Fruit fly (Drosophila melanogaster) whole organism, embryonic: ENCODE measurements around the gene CG31064.

Experiments used
- CG11456 ChIP-seq: fragments of 200-800 bp; sonication (Bioruptor generic); IDR thresholded peaks from 3 replicates; pipeline ENCODE4 v1.3.6; 2022; ENCODE audit warnings: missing biosample characterization, missing genetic modification characterization
- CG11504 ChIP-seq: fragments of 200-800 bp; sonication (Bioruptor generic); optimal IDR thresholded peaks from 3 replicates; lab custom pipeline; 2019; ENCODE audit warnings: missing biosample characterization, mild to moderate bottlenecking, missing genetic modification characterization, moderate library complexity
- CG13894 ChIP-seq: fragments of 200-800 bp; sonication (Bioruptor generic); optimal IDR thresholded peaks from 3 replicates; lab custom pipeline; 2018; ENCODE audit warnings: missing biosample characterization, mild to moderate bottlenecking, missing genetic modification characterization, moderate library complexity
- CG1603 ChIP-seq: fragments of 200-800 bp; sonication (Bioruptor generic); optimal IDR thresholded peaks from 2 replicates; lab custom pipeline; 2019; ENCODE audit warnings: missing biosample characterization, mild to moderate bottlenecking, missing genetic modification characterization, moderate library complexity
- CG17186 ChIP-seq: fragments of 200-800 bp; sonication (Bioruptor generic); optimal IDR thresholded peaks from 3 replicates; lab custom pipeline; 2017; ENCODE audit warnings: missing biosample characterization, missing genetic modification reagents, missing genetic modification characterization
- CG18764 ChIP-seq: fragments of 200-800 bp; sonication (Bioruptor generic); optimal IDR thresholded peaks from 3 replicates; lab custom pipeline; 2016; ENCODE audit warnings: missing biosample characterization, missing genetic modification characterization
- CG30403 ChIP-seq: fragments of 200-800 bp; sonication (Bioruptor generic); optimal IDR thresholded peaks from 3 replicates; lab custom pipeline; 2016; ENCODE audit warnings: missing biosample characterization, missing genetic modification characterization
- CG30431 ChIP-seq: fragments of 200-800 bp; sonication (Bioruptor generic); optimal IDR thresholded peaks from 2 replicates; lab custom pipeline; 2017; ENCODE audit warnings: missing biosample characterization, missing genetic modification characterization
- CG31365 ChIP-seq: fragments of 200-800 bp; sonication (Bioruptor generic); optimal IDR thresholded peaks from 2 replicates; lab custom pipeline; 2018; ENCODE audit warnings: missing biosample characterization, mild to moderate bottlenecking, missing genetic modification characterization
- CG32767 ChIP-seq: fragments of 200-800 bp; sonication (Bioruptor generic); IDR thresholded peaks from 2 replicates; pipeline ENCODE4 v1.3.6; 2022; ENCODE audit warnings: missing biosample characterization, missing genetic modification characterization
- CG34224 ChIP-seq: fragments of 200-800 bp; sonication (Bioruptor generic); IDR thresholded peaks from 3 replicates; pipeline ENCODE4 v1.3.6; 2022; ENCODE audit warnings: missing biosample characterization, missing genetic modification characterization; ENCODE audit not compliant: partially characterized antibody
- CG34422 ChIP-seq: fragments of 200-800 bp; sonication (Bioruptor generic); IDR thresholded peaks from 3 replicates; pipeline ENCODE4 v1.3.6; 2022; ENCODE audit warnings: missing biosample characterization, missing genetic modification characterization
- CG3847 ChIP-seq: fragments of 200-800 bp; sonication (Bioruptor generic); IDR thresholded peaks from 2 replicates; pipeline ENCODE4 v1.3.6; 2022; ENCODE audit warnings: missing biosample characterization, missing genetic modification characterization
- CG4424 ChIP-seq: fragments of 200-800 bp; sonication (Bioruptor generic); optimal IDR thresholded peaks from 3 replicates; lab custom pipeline; 2016; ENCODE audit warnings: missing biosample characterization, missing genetic modification characterization
- CG4617 ChIP-seq: fragments of 200-800 bp; sonication (Bioruptor generic); optimal IDR thresholded peaks from 3 replicates; lab custom pipeline; 2016; ENCODE audit warnings: missing biosample characterization, missing genetic modification characterization, borderline replicate concordance
- CG6765 ChIP-seq: fragments of 200-800 bp; sonication (Bioruptor generic); optimal IDR thresholded peaks from 3 replicates; lab custom pipeline; 2017; ENCODE audit warnings: missing biosample characterization, mild to moderate bottlenecking, missing genetic modification characterization
- CG7556 ChIP-seq: fragments of 200-800 bp; sonication (Bioruptor generic); optimal IDR thresholded peaks from 2 replicates; lab custom pipeline; 2017; ENCODE audit warnings: missing biosample characterization, mild to moderate bottlenecking, missing genetic modification characterization
- CG8089 ChIP-seq: fragments of 200-800 bp; sonication (Bioruptor generic); optimal IDR thresholded peaks from 3 replicates; lab custom pipeline; 2016; ENCODE audit warnings: missing biosample characterization, missing genetic modification characterization
- CG8281 ChIP-seq: fragments of 200-800 bp; sonication (Bioruptor generic); optimal IDR thresholded peaks from 2 replicates; lab custom pipeline; 2018; ENCODE audit warnings: missing biosample characterization, mild to moderate bottlenecking, missing genetic modification characterization, moderate library complexity
- CG9437 ChIP-seq: fragments of 200-800 bp; sonication (Bioruptor generic); optimal IDR thresholded peaks from 2 replicates; lab custom pipeline; 2018; ENCODE audit warnings: missing biosample characterization, mild to moderate bottlenecking, missing genetic modification characterization
- CG9797 ChIP-seq: fragments of 200-800 bp; sonication (Bioruptor generic); optimal IDR thresholded peaks from 3 replicates; lab custom pipeline; 2018; ENCODE audit warnings: missing biosample characterization, mild to moderate bottlenecking, missing genetic modification characterization
- CTCF ChIP-seq: fragments of 200-800 bp; sonication (Bioruptor generic); optimal IDR thresholded peaks from 2 replicates; lab custom pipeline; 2017; ENCODE audit warnings: missing biosample characterization, mild to moderate bottlenecking, missing genetic modification characterization, moderate library complexity
- CoRest ChIP-seq: fragments of 200-800 bp; sonication (Bioruptor generic); optimal IDR thresholded peaks from 3 replicates; lab custom pipeline; 2018; ENCODE audit warnings: missing biosample characterization, mild to moderate bottlenecking, missing genetic modification characterization, moderate library complexity
- D ChIP-seq, 2 experiments: fragments of 200-800 bp in 1 of 2; fragments of >200 bp in 1 of 2; sonication (Bioruptor generic) in 1 of 2; optimal IDR thresholded peaks; 2 replicates in 1 of 2; 3 replicates in 1 of 2; lab custom pipeline; 2017; ENCODE audit warnings: mild to moderate bottlenecking in 1 of 2, missing biosample characterization in 1 of 2, missing genetic modification characterization in 1 of 2, missing genetic modification reagents in 1 of 2
- D19A ChIP-seq: fragments of 200-800 bp; optimal IDR thresholded peaks from 3 replicates; lab custom pipeline; 2019; ENCODE audit warnings: missing biosample characterization, mild to moderate bottlenecking, missing genetic modification characterization, moderate library complexity
- Ets97D ChIP-seq: fragments of 200-800 bp; sonication (Bioruptor generic); optimal IDR thresholded peaks from 3 replicates; lab custom pipeline; 2016; ENCODE audit warnings: missing biosample characterization, missing genetic modification characterization
- HmgD ChIP-seq: fragments of 200-800 bp; sonication (Bioruptor generic); optimal IDR thresholded peaks from 3 replicates; lab custom pipeline; 2016; ENCODE audit warnings: missing biosample characterization, missing genetic modification characterization
- HmgZ ChIP-seq: fragments of 200-800 bp; sonication (Bioruptor generic); optimal IDR thresholded peaks from 2 replicates; lab custom pipeline; 2018; ENCODE audit warnings: missing biosample characterization, mild to moderate bottlenecking, missing genetic modification characterization
- Hsf ChIP-seq: fragments of 200-800 bp; sonication (Bioruptor generic); optimal IDR thresholded peaks from 3 replicates; lab custom pipeline; 2016; ENCODE audit warnings: missing biosample characterization, missing genetic modification characterization
- MBD-R2 ChIP-seq: fragments of 200-800 bp; sonication (Bioruptor generic); IDR thresholded peaks from 2 replicates; pipeline ENCODE4 v1.3.6; 2022; ENCODE audit warnings: missing biosample characterization, missing genetic modification characterization
- Nf-YA ChIP-seq: fragments of 200-800 bp; sonication (Bioruptor generic); IDR thresholded peaks from 2 replicates; pipeline ENCODE4 v1.3.6; 2022; ENCODE audit warnings: missing biosample characterization, missing genetic modification characterization
- Rfx ChIP-seq: fragments of 200-800 bp; sonication (Bioruptor generic); IDR thresholded peaks from 2 replicates; pipeline ENCODE4 v1.3.6; 2022; ENCODE audit warnings: missing biosample characterization, missing genetic modification characterization
- Sry-δ ChIP-seq: fragments of 200-800 bp; sonication (Bioruptor generic); optimal IDR thresholded peaks from 2 replicates; lab custom pipeline; 2016; ENCODE audit warnings: missing biosample characterization, missing genetic modification characterization
- Trl ChIP-seq, 3 experiments: fragments of >200 bp in 2 of 3; fragments of 200-800 bp in 1 of 3; sonication (Bioruptor generic) in 1 of 3; optimal IDR thresholded peaks; 2 replicates in 1 of 3; 3 replicates in 2 of 3; lab custom pipeline; 2016 to 2017; ENCODE audit warnings: missing biosample characterization in 1 of 3, missing genetic modification characterization in 1 of 3
- ap ChIP-seq: fragments of 200-800 bp; sonication (Bioruptor generic); IDR thresholded peaks from 2 replicates; pipeline ENCODE4 v1.3.6; 2022; ENCODE audit warnings: missing biosample characterization, missing genetic modification characterization
- dm ChIP-seq: fragments of 200-800 bp; sonication (Bioruptor generic); optimal IDR thresholded peaks from 3 replicates; lab custom pipeline; 2016; ENCODE audit warnings: missing biosample characterization, missing genetic modification characterization
- gcm ChIP-seq: fragments of 200-800 bp; sonication (Bioruptor generic); optimal IDR thresholded peaks from 2 replicates; lab custom pipeline; 2019; ENCODE audit warnings: missing biosample characterization, mild to moderate bottlenecking, missing genetic modification characterization, moderate library complexity
- gfzf ChIP-seq: fragments of 200-800 bp; sonication (Bioruptor generic); optimal IDR thresholded peaks from 2 replicates; lab custom pipeline; 2016; ENCODE audit warnings: missing biosample characterization, mild to moderate bottlenecking, missing genetic modification characterization, moderate library complexity
- her ChIP-seq: fragments of 200-800 bp; sonication (Bioruptor generic); optimal IDR thresholded peaks from 2 replicates; lab custom pipeline; 2016; ENCODE audit warnings: missing biosample characterization, missing genetic modification characterization
- hkb ChIP-seq, 2 experiments: fragments of 200-800 bp in 1 of 2; fragments of >200 bp in 1 of 2; sonication (Bioruptor generic) in 1 of 2; IDR thresholded peaks in 1 of 2; optimal IDR thresholded peaks in 1 of 2; 2 replicates each; pipeline versions ENCODE4 v1.3.6 to Lab custom; 2017 to 2022; ENCODE audit warnings: missing biosample characterization in 1 of 2, missing genetic modification characterization in 1 of 2
- knrl ChIP-seq: fragments of 200-800 bp; sonication (Bioruptor generic); IDR thresholded peaks from 3 replicates; pipeline ENCODE4 v1.3.6; 2022; ENCODE audit warnings: missing biosample characterization, missing genetic modification characterization; ENCODE audit not compliant: partially characterized antibody
- lmd ChIP-seq: fragments of 200-800 bp; sonication (Bioruptor generic); IDR thresholded peaks from 2 replicates; pipeline ENCODE4 v1.3.6; 2022; ENCODE audit warnings: missing biosample characterization, missing genetic modification characterization
- mam ChIP-seq: fragments of 200-800 bp; sonication (Bioruptor generic); optimal IDR thresholded peaks from 3 replicates; lab custom pipeline; 2016; ENCODE audit warnings: missing biosample characterization, missing genetic modification characterization
- row ChIP-seq: fragments of 200-800 bp; sonication (Bioruptor generic); IDR thresholded peaks from 3 replicates; pipeline ENCODE4 v1.3.6; 2022; ENCODE audit warnings: missing biosample characterization, missing genetic modification characterization
- sens ChIP-seq: fragments of 200-800 bp; sonication (Bioruptor generic); peaks from one replicate; lab custom pipeline; 2016; ENCODE audit warnings: missing biosample characterization, missing genetic modification characterization
- so ChIP-seq: fragments of 200-800 bp; sonication (Bioruptor generic); IDR thresholded peaks from 3 replicates; pipeline ENCODE4 v1.3.6; 2022; ENCODE audit warnings: missing biosample characterization, missing genetic modification characterization
- stwl ChIP-seq: fragments of 200-800 bp; sonication (Bioruptor generic); optimal IDR thresholded peaks from 3 replicates; lab custom pipeline; 2018; ENCODE audit warnings: missing biosample characterization, mild to moderate bottlenecking, missing genetic modification characterization, moderate library complexity
- sug ChIP-seq: fragments of 200-800 bp; optimal IDR thresholded peaks from 2 replicates; lab custom pipeline; 2019; ENCODE audit warnings: missing biosample characterization, mild to moderate bottlenecking, missing genetic modification characterization, moderate library complexity
- zen ChIP-seq: fragments of 200-800 bp; sonication (Bioruptor generic); optimal IDR thresholded peaks from 3 replicates; lab custom pipeline; 2018; ENCODE audit warnings: missing biosample characterization, mild to moderate bottlenecking, missing genetic modification characterization, moderate library complexity

CG31064 gene

DNA sequence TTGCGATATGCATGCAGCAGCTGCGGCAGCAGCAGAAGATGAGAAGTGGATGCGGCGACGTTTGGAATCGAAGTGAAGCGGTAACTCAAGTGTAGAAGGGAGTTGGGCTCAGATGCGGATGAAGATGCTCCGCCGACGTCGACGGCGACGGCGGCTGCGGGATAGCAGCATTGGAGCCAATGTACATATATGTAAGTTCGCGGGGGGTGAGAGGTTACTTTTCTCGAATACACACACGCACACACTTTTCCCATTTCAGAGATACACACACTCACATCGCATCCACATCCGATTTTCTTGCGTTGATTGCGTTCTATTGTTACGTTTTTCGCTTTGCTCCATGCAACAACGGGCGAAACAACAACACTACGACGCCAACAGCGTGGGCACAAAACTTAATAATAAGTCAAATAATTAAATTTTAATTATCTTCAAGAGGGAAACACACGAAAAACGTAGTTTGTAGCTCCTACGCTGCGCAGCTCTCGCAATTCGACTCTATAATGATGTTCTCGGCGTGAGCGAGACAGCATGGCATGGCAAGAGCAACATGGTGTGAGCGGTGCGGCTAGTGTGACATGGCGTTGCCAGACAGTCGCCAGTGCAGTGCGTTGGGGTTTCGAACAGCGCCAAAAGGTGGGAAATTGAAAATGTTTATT is 6.0 kb upstream of the CG31064 start, which contains the start of gene CG18766 (continued):
- TF ChIP-seq Nf-YA (GFP tag; lab: Robert Waterston, UW), result no peak
- no peak for TF ChIP-seq CG7556
- TF ChIP-seq CG4424 (GFP tag; lab: Kevin White, UChicago), result peak; percentile 60
- TF ChIP-seq MBD-R2, result peak; percentile 83
- peak; percentile 61 for TF ChIP-seq Ets97D (GFP tag; lab: Kevin White, UChicago)
- TF ChIP-seq mam, result peak; percentile 54
- peak; percentile 30 for TF ChIP-seq gfzf (GFP tag; lab: Kevin White, UChicago)
- TF ChIP-seq knrl (GFP tag; lab: Robert Waterston, UW), result peak; percentile 24; the same call in 1 of the 3 replicates
- peak; percentile 86 for TF ChIP-seq HmgD (GFP tag; lab: Kevin White, UChicago)
- peak; percentile 23 for TF ChIP-seq CoRest
- TF ChIP-seq CTCF (GFP tag; lab: Kevin White, UChicago), result peak; percentile 73
- no peak for TF ChIP-seq CG6765 (GFP tag; lab: Kevin White, UChicago)
- peak; percentile 95 for TF ChIP-seq CG9437
- TF ChIP-seq CG32767 (GFP tag; lab: Robert Waterston, UW), result peak; percentile 51
- no peak for TF ChIP-seq CG18764
- TF ChIP-seq CG8089 (GFP tag; lab: Kevin White, UChicago), result peak; percentile 7
- no peak for TF ChIP-seq CG8281 (tag; lab: Kevin White, UChicago)
- peak; percentile 69 for TF ChIP-seq CG3847 (GFP tag; lab: Robert Waterston, UW)
- peak; percentile 19 for TF ChIP-seq CG30403
- peak; percentile 22 for TF ChIP-seq CG13894 (tag; lab: Kevin White, UChicago)
- TF ChIP-seq CG11456, result 0 out of 3 replicates have a peak, but pooled peaks have one; percentile 6
- peak; percentile 23 for TF ChIP-seq D (optimal IDR thresholded peaks at IDR 0.05; lab: Kevin White, UChicago)
- TF ChIP-seq D (GFP tag; optimal IDR thresholded peaks at IDR 0.05; lab: Kevin White, UChicago), result no peak
- peak; percentile 18 for TF ChIP-seq CG9797 (GFP tag; lab: Kevin White, UChicago)
- TF ChIP-seq HmgZ (tag; lab: Kevin White, UChicago), result peak; percentile 88
- peak; percentile 68 for TF ChIP-seq CG11504 (tag; lab: Kevin White, UChicago)
- peak in 1 of 2 experiments; percentile 59 for TF ChIP-seq Trl (optimal IDR thresholded peaks at IDR 0.05; lab: Kevin White, UChicago)
- peak; percentile 50 for TF ChIP-seq Trl (GFP tag; optimal IDR thresholded peaks at IDR 0.05; lab: Kevin White, UChicago)
- TF ChIP-seq Sry-δ (GFP tag; lab: Kevin White, UChicago), result peak; percentile 56
- TF ChIP-seq ap (GFP tag; lab: Robert Waterston, UW), result no peak
- TF ChIP-seq Hsf (GFP tag; lab: Kevin White, UChicago), result peak; percentile 27
- TF ChIP-seq lmd (GFP tag; lab: Robert Waterston, UW), result peak; percentile 34; the same call in 1 of the 2 replicates
- TF ChIP-seq CG31365, result no peak
- TF ChIP-seq her (GFP tag; lab: Kevin White, UChicago), result peak; percentile 20
- no peak for TF ChIP-seq gcm (GFP tag; lab: Kevin White, UChicago)
- TF ChIP-seq sug (tag; lab: Kevin White, UChicago), result peak; percentile 99
- TF ChIP-seq hkb (optimal IDR thresholded peaks at IDR 0.05; lab: Kevin White, UChicago), result peak; percentile 55
- no peak for TF ChIP-seq hkb (GFP tag; IDR thresholded peaks at IDR 0.05; lab: Robert Waterston, UW)
- peak; percentile 33 for TF ChIP-seq stwl
- no peak for TF ChIP-seq CG30431 (GFP tag; lab: Kevin White, UChicago)
- peak; percentile 55 for TF ChIP-seq zen (tag; lab: Kevin White, UChicago)
- TF ChIP-seq CG34224, result no peak
- TF ChIP-seq sens (GFP tag; lab: Kevin White, UChicago), result peak; percentile 57
- peak; percentile 58 for TF ChIP-seq D19A (tag; lab: Kevin White, UChicago)
- TF ChIP-seq so, result no peak
- peak; percentile 84 for TF ChIP-seq CG17186 (GFP tag; lab: Kevin White, UChicago)
- TF ChIP-seq CG4617 (GFP tag; lab: Kevin White, UChicago), result peak; percentile 89
- peak; percentile 79 for TF ChIP-seq CG1603 (tag; lab: Kevin White, UChicago)
- TF ChIP-seq dm (GFP tag; lab: Kevin White, UChicago), result peak; percentile 73
- TF ChIP-seq CG34422 (GFP tag; lab: Robert Waterston, UW), result peak; percentile 58; the same call in 1 of the 3 replicates
- peak; percentile 45; the same call in 1 of the 2 replicates for TF ChIP-seq Rfx (GFP tag; lab: Robert Waterston, UW)
- TF ChIP-seq row (GFP tag; lab: Robert Waterston, UW), result peak; percentile 55; the same call in 2 of the 3 replicates
